Fruit fly (Drosophila melanogaster) whole organism, embryonic: ENCODE measurements around the gene RpL18.

Experiments
- CG10654 ChIP-seq: fragments of 200-800 bp; sonication (Bioruptor generic); optimal IDR thresholded peaks from 2 replicates; lab custom pipeline; 2016; ENCODE audit warnings: missing biosample characterization, missing genetic modification characterization
- CG11093 ChIP-seq: fragments of 200-800 bp; sonication (Bioruptor generic); IDR thresholded peaks from 3 replicates; pipeline ENCODE4 v1.3.6; 2022; ENCODE audit warnings: missing biosample characterization, missing genetic modification characterization
- CG11504 ChIP-seq: fragments of 200-800 bp; sonication (Bioruptor generic); optimal IDR thresholded peaks from 3 replicates; lab custom pipeline; 2019; ENCODE audit warnings: missing biosample characterization, mild to moderate bottlenecking, missing genetic modification characterization, moderate library complexity
- CG11695 ChIP-seq: fragments of 200-800 bp; sonication (Bioruptor generic); IDR thresholded peaks from 3 replicates; pipeline ENCODE4 v1.3.6; 2022; ENCODE audit warnings: missing biosample characterization, missing genetic modification characterization
- CG13424 ChIP-seq: fragments of 200-800 bp; sonication (Bioruptor generic); optimal IDR thresholded peaks from 2 replicates; lab custom pipeline; 2019; ENCODE audit warnings: missing biosample characterization, mild to moderate bottlenecking, missing genetic modification characterization, moderate library complexity
- CG14014 ChIP-seq: fragments of 200-800 bp; sonication (Bioruptor generic); IDR thresholded peaks from 2 replicates; pipeline ENCODE4 v1.3.6; 2022; ENCODE audit warnings: missing biosample characterization, missing genetic modification characterization
- CG14667 ChIP-seq: fragments of 200-800 bp; sonication (Bioruptor generic); IDR thresholded peaks from 2 replicates; pipeline ENCODE4 v1.3.6; 2022; ENCODE audit warnings: missing biosample characterization, missing genetic modification characterization
- CG17568 ChIP-seq: fragments of 200-800 bp; sonication (Bioruptor generic); optimal IDR thresholded peaks from 2 replicates; lab custom pipeline; 2018; ENCODE audit warnings: missing biosample characterization, mild to moderate bottlenecking, missing genetic modification characterization, moderate library complexity
- CG17802 ChIP-seq: fragments of 200-800 bp; sonication (Bioruptor generic); optimal IDR thresholded peaks from 2 replicates; lab custom pipeline; 2018; ENCODE audit warnings: missing biosample characterization, mild to moderate bottlenecking, missing genetic modification characterization, moderate library complexity
- CG2120 ChIP-seq: fragments of 200-800 bp; sonication (Bioruptor generic); optimal IDR thresholded peaks from 3 replicates; lab custom pipeline; 2016; ENCODE audit warnings: missing biosample characterization, missing genetic modification characterization
- CG2875 ChIP-seq: fragments of 200-800 bp; sonication (Bioruptor generic); optimal IDR thresholded peaks from 2 replicates; lab custom pipeline; 2017; ENCODE audit warnings: missing biosample characterization, mild to moderate bottlenecking, missing genetic modification characterization, missing genetic modification reagents
- CG31224 ChIP-seq: fragments of 200-800 bp; sonication (Bioruptor generic); IDR thresholded peaks from 2 replicates; pipeline ENCODE4 v1.3.6; 2022; ENCODE audit warnings: missing biosample characterization, missing genetic modification characterization
- CG32532 ChIP-seq: fragments of 200-800 bp; sonication (Bioruptor generic); IDR thresholded peaks from 2 replicates; pipeline ENCODE4 v1.3.6; 2022; ENCODE audit warnings: missing biosample characterization, missing genetic modification characterization
- CG32772 ChIP-seq: fragments of 200-800 bp; sonication (Bioruptor generic); IDR thresholded peaks from 2 replicates; pipeline ENCODE4 v1.3.6; 2022; ENCODE audit warnings: missing biosample characterization, missing genetic modification characterization
- CG34224 ChIP-seq: fragments of 200-800 bp; sonication (Bioruptor generic); IDR thresholded peaks from 3 replicates; pipeline ENCODE4 v1.3.6; 2022; ENCODE audit warnings: missing biosample characterization, missing genetic modification characterization; ENCODE audit not compliant: partially characterized antibody
- CG43689 ChIP-seq: fragments of 200-800 bp; sonication (Bioruptor generic); IDR thresholded peaks from 2 replicates; pipeline ENCODE4 v1.3.6; 2022; ENCODE audit warnings: missing biosample characterization, missing genetic modification characterization
- CG4707 ChIP-seq: fragments of 200-800 bp; sonication (Bioruptor generic); optimal IDR thresholded peaks from 2 replicates; lab custom pipeline; 2018; ENCODE audit warnings: missing biosample characterization, mild to moderate bottlenecking, missing genetic modification characterization, moderate library complexity
- CG6791 ChIP-seq: fragments of 200-800 bp; sonication (Bioruptor generic); IDR thresholded peaks from 3 replicates; pipeline ENCODE4 v1.3.6; 2022; ENCODE audit warnings: missing biosample characterization, missing genetic modification characterization; ENCODE audit not compliant: partially characterized antibody
- CG7357 ChIP-seq: fragments of 200-800 bp; sonication (Bioruptor generic); IDR thresholded peaks from 3 replicates; pipeline ENCODE4 v1.3.6; 2022; ENCODE audit warnings: missing biosample characterization, missing genetic modification characterization
- CG8290 ChIP-seq, 3 experiments: fragments of 200-800 bp; sonication (Bioruptor generic); optimal IDR thresholded peaks; 2 replicates each; lab custom pipeline; 2016 to 2019; ENCODE audit warnings: missing biosample characterization in 3 of 3, missing genetic modification characterization in 3 of 3, mild to moderate bottlenecking in 2 of 3, moderate library complexity in 1 of 3
- CG8359 ChIP-seq: fragments of 200-800 bp; sonication (Bioruptor generic); optimal IDR thresholded peaks from 2 replicates; lab custom pipeline; 2017; ENCODE audit warnings: missing biosample characterization, mild to moderate bottlenecking, missing genetic modification characterization, borderline replicate concordance
- CG9797 ChIP-seq: fragments of 200-800 bp; sonication (Bioruptor generic); optimal IDR thresholded peaks from 3 replicates; lab custom pipeline; 2018; ENCODE audit warnings: missing biosample characterization, mild to moderate bottlenecking, missing genetic modification characterization
- CG9932 ChIP-seq: fragments of 200-800 bp; sonication (Bioruptor generic); IDR thresholded peaks from 2 replicates; pipeline ENCODE4 v1.3.6; 2022; ENCODE audit warnings: missing biosample characterization, missing genetic modification characterization
- CTCF ChIP-seq: fragments of 200-800 bp; sonication (Bioruptor generic); optimal IDR thresholded peaks from 2 replicates; lab custom pipeline; 2017; ENCODE audit warnings: missing biosample characterization, mild to moderate bottlenecking, missing genetic modification characterization, moderate library complexity
- CrebB ChIP-seq: fragments of 200-800 bp; sonication (Bioruptor generic); optimal IDR thresholded peaks from 3 replicates; lab custom pipeline; 2018; ENCODE audit warnings: missing biosample characterization, mild to moderate bottlenecking, missing genetic modification characterization
- D ChIP-seq, 2 experiments: fragments of 200-800 bp in 1 of 2; fragments of >200 bp in 1 of 2; sonication (Bioruptor generic) in 1 of 2; optimal IDR thresholded peaks; 2 replicates in 1 of 2; 3 replicates in 1 of 2; lab custom pipeline; 2017; ENCODE audit warnings: mild to moderate bottlenecking in 1 of 2, missing biosample characterization in 1 of 2, missing genetic modification characterization in 1 of 2, missing genetic modification reagents in 1 of 2
- Dad ChIP-seq: fragments of 200-800 bp; sonication (Bioruptor generic); optimal IDR thresholded peaks from 3 replicates; lab custom pipeline; 2016; ENCODE audit warnings: missing biosample characterization, missing genetic modification characterization
- Gsc ChIP-seq: fragments of 200-800 bp; sonication (Bioruptor generic); IDR thresholded peaks from 2 replicates; pipeline ENCODE4 v1.3.6; 2022; ENCODE audit warnings: missing biosample characterization, missing genetic modification characterization
- MBD-R2 ChIP-seq: fragments of 200-800 bp; sonication (Bioruptor generic); IDR thresholded peaks from 2 replicates; pipeline ENCODE4 v1.3.6; 2022; ENCODE audit warnings: missing biosample characterization, missing genetic modification characterization
- Mad ChIP-seq: fragments of 200-800 bp; sonication (Bioruptor generic); optimal IDR thresholded peaks from 2 replicates; lab custom pipeline; 2016; ENCODE audit warnings: missing biosample characterization, missing genetic modification characterization
- Pdp1 ChIP-seq, 2 experiments: fragments of 200-800 bp; sonication (Bioruptor generic); optimal IDR thresholded peaks; 3 replicates each; lab custom pipeline; 2016; ENCODE audit warnings: missing biosample characterization in 2 of 2, missing genetic modification characterization in 2 of 2, mild to moderate bottlenecking in 1 of 2, moderate library complexity in 1 of 2
- bigmax ChIP-seq: fragments of 200-800 bp; sonication (Bioruptor generic); optimal IDR thresholded peaks from 2 replicates; lab custom pipeline; 2018; ENCODE audit warnings: missing biosample characterization, mild to moderate bottlenecking, missing genetic modification characterization
- cad ChIP-seq: fragments of >200 bp; optimal IDR thresholded peaks from 2 replicates; lab custom pipeline; 2017; ENCODE audit warnings: missing biosample characterization, missing genetic modification characterization
- chif ChIP-seq, 2 experiments: fragments of 200-800 bp; sonication (Bioruptor generic); optimal IDR thresholded peaks; 3 replicates each; lab custom pipeline; 2016; ENCODE audit warnings: missing biosample characterization in 2 of 2, missing genetic modification characterization in 2 of 2
- croc ChIP-seq: fragments of 200-800 bp; sonication (Bioruptor generic); conservative IDR thresholded peaks from 3 replicates; pipeline ENCODE4 v1.3.6; 2022; ENCODE audit warnings: missing biosample characterization, missing genetic modification characterization
- crp ChIP-seq, 2 experiments: fragments of 200-800 bp; sonication (Bioruptor generic); optimal IDR thresholded peaks; 2 replicates in 1 of 2; 3 replicates in 1 of 2; lab custom pipeline; 2017; ENCODE audit warnings: missing biosample characterization in 2 of 2, missing genetic modification characterization in 2 of 2, mild to moderate bottlenecking in 1 of 2, moderate library complexity in 1 of 2
- danr ChIP-seq: fragments of 200-800 bp; sonication (Bioruptor generic); IDR thresholded peaks from 2 replicates; pipeline ENCODE4 v1.3.6; 2022; ENCODE audit warnings: missing biosample characterization, missing genetic modification characterization
- gem ChIP-seq: fragments of 200-800 bp; sonication (Bioruptor generic); optimal IDR thresholded peaks from 2 replicates; lab custom pipeline; 2019; ENCODE audit warnings: missing biosample characterization, mild to moderate bottlenecking, missing genetic modification characterization, moderate library complexity
- gt ChIP-seq: fragments of 200-800 bp; sonication (Bioruptor generic); IDR thresholded peaks from 2 replicates; pipeline ENCODE4 v1.3.6; 2022; ENCODE audit warnings: missing biosample characterization, missing genetic modification characterization
- mld ChIP-seq: fragments of 200-800 bp; sonication (Bioruptor generic); IDR thresholded peaks from 3 replicates; pipeline ENCODE4 v1.3.6; 2022; ENCODE audit warnings: missing biosample characterization, missing genetic modification characterization; ENCODE audit not compliant: partially characterized antibody
- nmo ChIP-seq: fragments of 200-800 bp; sonication (Bioruptor generic); optimal IDR thresholded peaks from 2 replicates; lab custom pipeline; 2018; ENCODE audit warnings: missing biosample characterization, mild to moderate bottlenecking, missing genetic modification characterization, moderate library complexity
- pho ChIP-seq: fragments of 200-800 bp; sonication (Bioruptor generic); optimal IDR thresholded peaks from 2 replicates; lab custom pipeline; 2016; ENCODE audit warnings: missing biosample characterization, missing genetic modification characterization
- seq ChIP-seq: fragments of 200-800 bp; sonication (Bioruptor generic); IDR thresholded peaks from 2 replicates; pipeline ENCODE4 v1.3.6; 2022; ENCODE audit warnings: missing biosample characterization, missing genetic modification characterization
- sim ChIP-seq: fragments of 200-800 bp; sonication (Bioruptor generic); IDR thresholded peaks from 2 replicates; pipeline ENCODE4 v1.3.6; 2022; ENCODE audit warnings: missing biosample characterization, missing genetic modification characterization
- sisA ChIP-seq: fragments of 200-800 bp; sonication (Bioruptor generic); IDR thresholded peaks from 2 replicates; pipeline ENCODE4 v1.3.6; 2022; ENCODE audit warnings: missing biosample characterization, missing genetic modification characterization
- slbo ChIP-seq: fragments of 200-800 bp; sonication (Bioruptor generic); IDR thresholded peaks from 2 replicates; pipeline ENCODE4 v1.3.6; 2022; ENCODE audit warnings: missing biosample characterization, missing genetic modification characterization
- slp2 ChIP-seq: fragments of 200-800 bp; sonication (Bioruptor generic); optimal IDR thresholded peaks from 2 replicates; lab custom pipeline; 2016; ENCODE audit warnings: missing biosample characterization, missing genetic modification characterization
- sob ChIP-seq: fragments of 200-800 bp; sonication (Bioruptor generic); IDR thresholded peaks from 2 replicates; pipeline ENCODE4 v1.3.6; 2022; ENCODE audit warnings: missing biosample characterization, missing genetic modification characterization
- zen2 ChIP-seq: fragments of 200-800 bp; sonication (Bioruptor generic); IDR thresholded peaks from 3 replicates; pipeline ENCODE4 v1.3.6; 2022; ENCODE audit warnings: missing biosample characterization, missing genetic modification characterization; ENCODE audit not compliant: partially characterized antibody
- zfh1 ChIP-seq: fragments of 200-800 bp; sonication (Bioruptor generic); IDR thresholded peaks from 3 replicates; pipeline ENCODE4 v1.3.6; 2022; ENCODE audit warnings: missing biosample characterization, missing genetic modification characterization

The RpL18 gene

DNA sequence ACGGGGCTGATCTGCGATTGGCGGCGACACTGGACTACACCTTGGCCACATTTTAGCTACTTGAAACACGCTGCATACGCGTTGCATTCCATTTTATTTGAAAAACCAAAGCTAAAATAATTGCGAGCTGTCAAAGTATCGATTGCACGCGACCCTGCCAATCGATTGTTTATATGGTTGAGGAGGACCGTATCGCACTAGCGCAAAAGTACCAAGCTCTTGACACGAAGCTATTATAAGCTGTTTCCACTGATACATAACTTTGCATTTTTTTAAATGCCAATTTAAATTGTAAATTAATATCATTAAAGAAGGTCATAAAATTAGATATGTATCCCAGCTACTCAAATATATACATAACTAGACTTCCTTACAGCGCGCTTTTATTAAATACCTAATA, 8.0 kb upstream of the RpL18 start, which contains the start of gene Cdc27 (continued):
- peak; percentile 82 for TF ChIP-seq CG9797 (GFP tag; lab: Kevin White, UChicago)
- peak; percentile 61; the same call in 1 of the 3 replicates for TF ChIP-seq zen2
- peak; percentile 64 for TF ChIP-seq slbo (GFP tag; lab: Robert Waterston, UW)
- TF ChIP-seq MBD-R2 (GFP tag; lab: Robert Waterston, UW) = peak; percentile 74
- peak; percentile 28 for TF ChIP-seq CG10654 (GFP tag; lab: Kevin White, UChicago)
- no peak for TF ChIP-seq croc (GFP tag; lab: Robert Waterston, UW)
- no peak for TF ChIP-seq CTCF (GFP tag; lab: Kevin White, UChicago)
- peak; percentile 77 for TF ChIP-seq CG34224 (GFP tag; lab: Robert Waterston, UW)
- TF ChIP-seq seq (GFP tag; lab: Robert Waterston, UW) = no peak
- no peak for TF ChIP-seq CG4707
- peak; percentile 69 for TF ChIP-seq CG2120 (GFP tag; lab: Kevin White, UChicago)
- no peak for TF ChIP-seq sisA (GFP tag; lab: Robert Waterston, UW)
- TF ChIP-seq CG14014 (GFP tag; lab: Robert Waterston, UW) = no peak
- peak; percentile 44 for TF ChIP-seq sob (GFP tag; lab: Robert Waterston, UW)
- no peak for TF ChIP-seq CG32772 (GFP tag; lab: Robert Waterston, UW)
- TF ChIP-seq mld (GFP tag; lab: Robert Waterston, UW) = peak; percentile 27; the same call in 1 of the 3 replicates
- TF ChIP-seq CG32532 (GFP tag; lab: Robert Waterston, UW) = peak; percentile 64
- TF ChIP-seq Mad = peak; percentile 16
- peak; percentile 15 for TF ChIP-seq CG8290 (GFP tag; optimal IDR thresholded peaks at IDR 0.05; lab: Kevin White, UChicago)
- TF ChIP-seq CG8290 (tag; optimal IDR thresholded peaks at IDR 0.05; lab: Kevin White, UChicago) = peak in 1 of 2 experiments; percentile 79
- TF ChIP-seq sim (GFP tag; lab: Robert Waterston, UW) = no peak
- no peak for TF ChIP-seq D (optimal IDR thresholded peaks at IDR 0.05; lab: Kevin White, UChicago)
- TF ChIP-seq D (GFP tag; optimal IDR thresholded peaks at IDR 0.05; lab: Kevin White, UChicago) = no peak
- TF ChIP-seq crp (GFP tag; optimal IDR thresholded peaks at IDR 0.05; lab: Kevin White, UChicago) = peak in 1 of 2 experiments; percentile 4
- TF ChIP-seq chif (GFP tag; optimal IDR thresholded peaks at IDR 0.05; lab: Kevin White, UChicago) = no peak
- TF ChIP-seq gt (GFP tag; lab: Robert Waterston, UW) = no peak
- peak; percentile 38; the same call in 1 of the 2 replicates for TF ChIP-seq CG31224 (GFP tag; lab: Robert Waterston, UW)
- TF ChIP-seq CG8359 (GFP tag; lab: Kevin White, UChicago) = no peak
- TF ChIP-seq Gsc (GFP tag; lab: Robert Waterston, UW) = no peak
- peak; percentile 98 for TF ChIP-seq CG7357 (GFP tag; lab: Robert Waterston, UW)
- no peak for TF ChIP-seq CG2875 (GFP tag; lab: Kevin White, UChicago)
- no peak for TF ChIP-seq CG43689
- TF ChIP-seq zfh1 (GFP tag; lab: Robert Waterston, UW) = peak; percentile 61; the same call in 2 of the 3 replicates
- TF ChIP-seq danr (GFP tag; lab: Robert Waterston, UW) = no peak
- TF ChIP-seq CG17802 (tag; lab: Kevin White, UChicago) = peak; percentile 94
- TF ChIP-seq pho (GFP tag; lab: Kevin White, UChicago) = no peak
- TF ChIP-seq CG17568 (GFP tag; lab: Kevin White, UChicago) = no peak
- TF ChIP-seq Pdp1 (GFP tag; optimal IDR thresholded peaks at IDR 0.05; lab: Kevin White, UChicago) = peak; percentile 21 to 52
- peak; percentile 72 for TF ChIP-seq CG9932 (GFP tag; lab: Robert Waterston, UW)
- no peak for TF ChIP-seq CrebB (tag; lab: Kevin White, UChicago)
- TF ChIP-seq CG11093 = no peak
- peak; percentile 24 for TF ChIP-seq Dad (GFP tag; lab: Kevin White, UChicago)
- peak; percentile 35; the same call in 1 of the 2 replicates for TF ChIP-seq CG14667 (GFP tag; lab: Robert Waterston, UW)
- TF ChIP-seq slp2 (GFP tag; lab: Kevin White, UChicago) = no peak
- peak; percentile 84 for TF ChIP-seq CG6791
- TF ChIP-seq CG11695 (GFP tag; lab: Robert Waterston, UW) = peak; percentile 30; the same call in 1 of the 3 replicates
- TF ChIP-seq bigmax = no peak
- peak; percentile 53 for TF ChIP-seq CG11504
- TF ChIP-seq gem (tag; lab: Kevin White, UChicago) = peak; percentile 66
- peak; percentile 72 for TF ChIP-seq nmo (GFP tag; lab: Kevin White, UChicago)
- peak; percentile 57 for TF ChIP-seq CG13424 (tag; lab: Kevin White, UChicago)
- no peak for TF ChIP-seq cad
